Fruit fly (Drosophila melanogaster) whole organism, embryonic: ENCODE measurements around the gene CG10338.

Source experiments
- B-H1 ChIP-seq: fragments of 200-800 bp; sonication (Bioruptor generic); IDR thresholded peaks from 3 replicates; pipeline ENCODE4 v1.3.6; 2022; ENCODE audit warnings: missing biosample characterization, missing genetic modification characterization
- CG11247 ChIP-seq: fragments of 200-800 bp; sonication (Bioruptor generic); IDR thresholded peaks from 2 replicates; pipeline ENCODE4 v1.3.6; 2022; ENCODE audit warnings: missing biosample characterization, missing genetic modification characterization
- CG12104 ChIP-seq: fragments of 200-800 bp; sonication (Bioruptor generic); optimal IDR thresholded peaks from 3 replicates; lab custom pipeline; 2016; ENCODE audit warnings: missing biosample characterization, missing genetic modification characterization
- CG14441 ChIP-seq: fragments of 200-800 bp; sonication (Bioruptor generic); IDR thresholded peaks from 2 replicates; pipeline ENCODE4 v1.3.6; 2022; ENCODE audit warnings: missing biosample characterization, missing genetic modification characterization
- CG15011 ChIP-seq: fragments of 200-800 bp; sonication (Bioruptor generic); optimal IDR thresholded peaks from 3 replicates; lab custom pipeline; 2018; ENCODE audit warnings: missing biosample characterization, mild to moderate bottlenecking, missing genetic modification characterization
- CG17385 ChIP-seq: fragments of 200-800 bp; sonication (Bioruptor generic); optimal IDR thresholded peaks from 3 replicates; lab custom pipeline; 2018; ENCODE audit warnings: missing biosample characterization, mild to moderate bottlenecking, missing genetic modification characterization
- CG17912 ChIP-seq: fragments of 200-800 bp; sonication (Bioruptor generic); optimal IDR thresholded peaks from 2 replicates; lab custom pipeline; 2018; ENCODE audit warnings: missing biosample characterization, mild to moderate bottlenecking, missing genetic modification characterization
- CG1832 ChIP-seq: fragments of 200-800 bp; sonication (Bioruptor generic); optimal IDR thresholded peaks from 2 replicates; lab custom pipeline; 2017; ENCODE audit warnings: missing biosample characterization, mild to moderate bottlenecking, missing genetic modification characterization, inconsistent platforms
- CG18619 ChIP-seq: fragments of 200-800 bp; sonication (Bioruptor generic); optimal IDR thresholded peaks from 3 replicates; lab custom pipeline; 2017; ENCODE audit warnings: missing biosample characterization, mild to moderate bottlenecking, missing genetic modification characterization
- CG2120 ChIP-seq: fragments of 200-800 bp; sonication (Bioruptor generic); optimal IDR thresholded peaks from 3 replicates; lab custom pipeline; 2016; ENCODE audit warnings: missing biosample characterization, missing genetic modification characterization
- CG2678 ChIP-seq: fragments of 200-800 bp; sonication (Bioruptor generic); optimal IDR thresholded peaks from 3 replicates; lab custom pipeline; 2019; ENCODE audit warnings: missing biosample characterization, mild to moderate bottlenecking, missing genetic modification characterization, moderate library complexity
- CG3726 ChIP-seq: fragments of 200-800 bp; sonication (Bioruptor generic); IDR thresholded peaks from 3 replicates; pipeline ENCODE4, ENCODE4 v1.3.6; 2022; ENCODE audit warnings: missing biosample characterization, missing genetic modification characterization
- CG42726 ChIP-seq: fragments of 200-800 bp; sonication (Bioruptor generic); IDR thresholded peaks from 2 replicates; pipeline ENCODE4 v1.3.6; 2022; ENCODE audit warnings: missing biosample characterization, missing genetic modification characterization; ENCODE audit not compliant: partially characterized antibody
- CG4424 ChIP-seq: fragments of 200-800 bp; sonication (Bioruptor generic); optimal IDR thresholded peaks from 3 replicates; lab custom pipeline; 2016; ENCODE audit warnings: missing biosample characterization, missing genetic modification characterization
- CG6654 ChIP-seq: fragments of 200-800 bp; sonication (Bioruptor generic); optimal IDR thresholded peaks from 2 replicates; lab custom pipeline; 2017; ENCODE audit warnings: missing biosample characterization, mild to moderate bottlenecking, missing genetic modification characterization
- CG7745 ChIP-seq: fragments of 200-800 bp; sonication (Bioruptor generic); optimal IDR thresholded peaks from 2 replicates; lab custom pipeline; 2018; ENCODE audit warnings: missing biosample characterization, mild to moderate bottlenecking, missing genetic modification characterization, moderate library complexity
- CG7786 ChIP-seq: fragments of 200-800 bp; sonication (Bioruptor generic); optimal IDR thresholded peaks from 2 replicates; lab custom pipeline; 2016; ENCODE audit warnings: missing biosample characterization, missing genetic modification characterization
- CG9215 ChIP-seq: fragments of 200-800 bp; sonication (Bioruptor generic); IDR thresholded peaks from 2 replicates; pipeline ENCODE4 v1.3.6; 2022; ENCODE audit warnings: missing biosample characterization, missing genetic modification characterization
- CG9437 ChIP-seq: fragments of 200-800 bp; sonication (Bioruptor generic); optimal IDR thresholded peaks from 2 replicates; lab custom pipeline; 2018; ENCODE audit warnings: missing biosample characterization, mild to moderate bottlenecking, missing genetic modification characterization
- CG9727 ChIP-seq: fragments of 200-800 bp; sonication (Bioruptor generic); optimal IDR thresholded peaks from 3 replicates; lab custom pipeline; 2017; ENCODE audit warnings: missing biosample characterization, mild to moderate bottlenecking, missing genetic modification characterization
- CG9817 ChIP-seq: fragments of 200-800 bp; sonication (Bioruptor generic); optimal IDR thresholded peaks from 2 replicates; lab custom pipeline; 2018; ENCODE audit warnings: missing biosample characterization, mild to moderate bottlenecking, missing genetic modification characterization, moderate library complexity
- CG9932 ChIP-seq: fragments of 200-800 bp; sonication (Bioruptor generic); IDR thresholded peaks from 2 replicates; pipeline ENCODE4 v1.3.6; 2022; ENCODE audit warnings: missing biosample characterization, missing genetic modification characterization
- CoRest ChIP-seq: fragments of 200-800 bp; sonication (Bioruptor generic); optimal IDR thresholded peaks from 3 replicates; lab custom pipeline; 2018; ENCODE audit warnings: missing biosample characterization, mild to moderate bottlenecking, missing genetic modification characterization, moderate library complexity
- E2f2 ChIP-seq: fragments of 200-800 bp; sonication (Bioruptor generic); IDR thresholded peaks from 2 replicates; pipeline ENCODE4 v1.3.6; 2022; ENCODE audit warnings: missing biosample characterization, missing genetic modification characterization
- Fer1 ChIP-seq: fragments of 200-800 bp; sonication (Bioruptor generic); optimal IDR thresholded peaks from 2 replicates; lab custom pipeline; 2017; ENCODE audit warnings: missing biosample characterization, mild to moderate bottlenecking, missing genetic modification characterization
- Hsf ChIP-seq: fragments of 200-800 bp; sonication (Bioruptor generic); optimal IDR thresholded peaks from 3 replicates; lab custom pipeline; 2016; ENCODE audit warnings: missing biosample characterization, missing genetic modification characterization
- NfI ChIP-seq: fragments of 200-800 bp; sonication (Bioruptor generic); optimal IDR thresholded peaks from 3 replicates; lab custom pipeline; 2018; ENCODE audit warnings: missing biosample characterization, mild to moderate bottlenecking, missing genetic modification characterization, moderate library complexity
- Ptx1 ChIP-seq: fragments of 200-800 bp; sonication (Bioruptor generic); IDR thresholded peaks from 2 replicates; pipeline ENCODE4 v1.3.6; 2022; ENCODE audit warnings: missing biosample characterization, missing genetic modification characterization
- Xbp1 ChIP-seq: fragments of 200-800 bp; sonication (Bioruptor generic); optimal IDR thresholded peaks from 3 replicates; lab custom pipeline; 2016; ENCODE audit warnings: missing biosample characterization, mild to moderate bottlenecking, missing genetic modification characterization
- disco-r ChIP-seq: fragments of 200-800 bp; sonication (Bioruptor generic); optimal IDR thresholded peaks from 2 replicates; lab custom pipeline; 2016; ENCODE audit warnings: missing biosample characterization, missing genetic modification characterization
- ind ChIP-seq: fragments of 200-800 bp; sonication (Bioruptor generic); optimal IDR thresholded peaks from 3 replicates; lab custom pipeline; 2016; ENCODE audit warnings: missing biosample characterization, missing genetic modification characterization
- lab ChIP-seq: fragments of 200-800 bp; sonication (Bioruptor generic); optimal IDR thresholded peaks from 3 replicates; lab custom pipeline; 2017; ENCODE audit warnings: missing biosample characterization, missing genetic modification characterization, mild to moderate bottlenecking, moderate library complexity, missing genetic modification reagents
- lilli ChIP-seq: fragments of 200-800 bp; sonication (Bioruptor generic); optimal IDR thresholded peaks from 3 replicates; lab custom pipeline; 2016; ENCODE audit warnings: missing biosample characterization, missing genetic modification characterization
- lmd ChIP-seq: fragments of 200-800 bp; sonication (Bioruptor generic); IDR thresholded peaks from 2 replicates; pipeline ENCODE4 v1.3.6; 2022; ENCODE audit warnings: missing biosample characterization, missing genetic modification characterization
- mam ChIP-seq: fragments of 200-800 bp; sonication (Bioruptor generic); optimal IDR thresholded peaks from 3 replicates; lab custom pipeline; 2016; ENCODE audit warnings: missing biosample characterization, missing genetic modification characterization
- nmo ChIP-seq: fragments of 200-800 bp; sonication (Bioruptor generic); optimal IDR thresholded peaks from 2 replicates; lab custom pipeline; 2018; ENCODE audit warnings: missing biosample characterization, mild to moderate bottlenecking, missing genetic modification characterization, moderate library complexity
- otp ChIP-seq: fragments of 200-800 bp; sonication (Bioruptor generic); IDR thresholded peaks from 3 replicates; pipeline ENCODE4, ENCODE4 v1.3.6; 2022; ENCODE audit warnings: missing biosample characterization, missing genetic modification characterization
- phol ChIP-seq: fragments of 200-800 bp; sonication (Bioruptor generic); optimal IDR thresholded peaks from 3 replicates; lab custom pipeline; 2018; ENCODE audit warnings: missing biosample characterization, mild to moderate bottlenecking, missing genetic modification characterization, moderate library complexity
- ranshi ChIP-seq: fragments of 200-800 bp; sonication (Bioruptor generic); IDR thresholded peaks from 2 replicates; pipeline ENCODE4 v1.3.6; 2022; ENCODE audit warnings: missing biosample characterization, missing genetic modification characterization
- row ChIP-seq: fragments of 200-800 bp; sonication (Bioruptor generic); IDR thresholded peaks from 3 replicates; pipeline ENCODE4 v1.3.6; 2022; ENCODE audit warnings: missing biosample characterization, missing genetic modification characterization
- slbo ChIP-seq: fragments of 200-800 bp; sonication (Bioruptor generic); IDR thresholded peaks from 2 replicates; pipeline ENCODE4 v1.3.6; 2022; ENCODE audit warnings: missing biosample characterization, missing genetic modification characterization
- sug ChIP-seq: fragments of 200-800 bp; optimal IDR thresholded peaks from 2 replicates; lab custom pipeline; 2019; ENCODE audit warnings: missing biosample characterization, mild to moderate bottlenecking, missing genetic modification characterization, moderate library complexity
- twi ChIP-seq: fragments of 200-800 bp; optimal IDR thresholded peaks from 2 replicates; lab custom pipeline; 2019; ENCODE audit warnings: missing biosample characterization, mild to moderate bottlenecking, missing genetic modification characterization, moderate library complexity
- vvl ChIP-seq: fragments of 200-800 bp; sonication (Bioruptor generic); IDR thresholded peaks from 2 replicates; pipeline ENCODE4 v1.3.6; 2022; ENCODE audit warnings: missing biosample characterization, missing genetic modification characterization
- wdn ChIP-seq: fragments of 200-800 bp; sonication (Bioruptor generic); IDR thresholded peaks from 2 replicates; pipeline ENCODE4 v1.3.6; 2022; ENCODE audit warnings: missing biosample characterization, missing genetic modification characterization

CG10338 gene

dm6 chr2L:18676948-18677820 lies 18.3 kb upstream of the CG10338 start, which contains the start of the genes Mst36Fa and CG31751 (continued):
- peak; percentile 74 for TF ChIP-seq CG9817 (tag; lab: Kevin White, UChicago)
- peak; percentile 77 for TF ChIP-seq disco-r (GFP tag; lab: Kevin White, UChicago)

DNA sequence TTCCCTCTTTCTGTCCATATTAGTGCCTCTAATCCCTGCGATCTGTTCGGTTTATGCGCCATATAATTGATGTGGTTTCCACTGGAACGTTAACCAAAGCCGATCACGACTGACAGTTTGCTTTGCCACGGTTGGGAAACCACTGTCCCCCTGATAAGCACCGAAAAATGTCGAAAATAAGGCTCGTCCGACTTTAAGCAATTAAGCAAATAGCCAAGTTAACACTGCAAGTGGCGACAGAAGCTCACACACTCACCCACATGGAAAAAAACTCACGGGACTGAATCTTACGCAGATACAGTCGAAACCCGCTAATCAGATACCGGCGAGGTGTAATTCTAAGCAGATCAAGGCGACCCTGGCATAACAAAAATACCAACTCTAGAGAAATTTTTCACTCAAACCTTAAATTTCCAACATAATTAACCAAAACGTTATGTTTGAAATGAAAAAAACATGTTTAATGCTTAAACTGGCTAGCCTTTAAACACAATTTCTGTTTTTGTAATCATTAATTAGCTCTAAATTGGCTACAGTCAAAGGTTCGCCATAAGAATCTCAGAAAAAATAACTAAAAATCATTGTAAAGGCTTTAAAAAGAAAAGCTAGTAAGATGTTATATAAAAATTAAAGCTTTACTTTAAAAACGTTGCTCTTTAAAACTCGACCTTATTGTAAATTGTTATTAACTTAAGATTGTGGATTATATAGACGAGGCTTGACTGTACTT lies 17.4 kb upstream of the CG10338 start:
- TF ChIP-seq slbo (GFP tag; lab: Robert Waterston, UW) (peak; percentile 31), CG9727 (peak; percentile 22), sug (tag; lab: Kevin White, UChicago) (no peak), CG7786 (GFP tag; lab: Kevin White, UChicago) (peak; percentile 33), otp (GFP tag; lab: Robert Waterston, UW) (0 out of 3 replicates have a peak, but pooled peaks have one; percentile 4), lilli (GFP tag; lab: Kevin White, UChicago) (peak; percentile 20), CG9215 (GFP tag; lab: Robert Waterston, UW) (peak; percentile 7; the same call in 1 of the 2 replicates), lab (GFP tag; lab: Kevin White, UChicago) (no peak), lmd (GFP tag; lab: Robert Waterston, UW) (peak; percentile 7; the same call in 1 of the 2 replicates), row (GFP tag; lab: Robert Waterston, UW) (peak; percentile 50; the same call in 2 of the 3 replicates), E2f2 (GFP tag; lab: Robert Waterston, UW) (0 out of 2 replicates have a peak, but pooled peaks have one; percentile 5), CG12104 (GFP tag; lab: Kevin White, UChicago) (peak; percentile 5), CG1832 (GFP tag; lab: Kevin White, UChicago) (no peak), CG15011 (GFP tag; lab: Kevin White, UChicago) (peak; percentile 12), CG17912 (GFP tag; lab: Kevin White, UChicago) (no peak), CG2678 (tag; lab: Kevin White, UChicago) (no peak), mam (GFP tag; lab: Kevin White, UChicago) (peak; percentile 28), phol (tag; lab: Kevin White, UChicago) (peak; percentile 13), CG14441 (GFP tag; lab: Robert Waterston, UW) (0 out of 2 replicates have a peak, but pooled peaks have one; percentile 10), B-H1 (GFP tag; lab: Robert Waterston, UW) (no peak), CG9437 (GFP tag; lab: Kevin White, UChicago) (peak; percentile 48), twi (tag; lab: Kevin White, UChicago) (no peak), Hsf (GFP tag; lab: Kevin White, UChicago) (peak; percentile 2), ranshi (GFP tag; lab: Robert Waterston, UW) (0 out of 2 replicates have a peak, but pooled peaks have one; percentile 31), CG17385 (GFP tag; lab: Kevin White, UChicago) (peak; percentile 20), wdn (GFP tag; lab: Robert Waterston, UW) (no peak), Fer1 (peak; percentile 42), CG4424 (GFP tag; lab: Kevin White, UChicago) (no peak), CG7745 (tag; lab: Kevin White, UChicago) (no peak), CG18619 (peak; percentile 9), NfI (GFP tag; lab: Kevin White, UChicago) (peak; percentile 33), CG9932 (GFP tag; lab: Robert Waterston, UW) (0 out of 2 replicates have a peak, but pooled peaks have one; percentile 23), vvl (GFP tag; lab: Robert Waterston, UW) (0 out of 2 replicates have a peak, but pooled peaks have one; percentile 6), nmo (peak; percentile 12), CG11247 (no peak), Xbp1 (GFP tag; lab: Kevin White, UChicago) (peak; percentile 17), CG3726 (GFP tag; lab: Robert Waterston, UW) (0 out of 3 replicates have a peak, but pooled peaks have one; percentile 8), CG42726 (no peak), CG6654 (GFP tag; lab: Kevin White, UChicago) (peak; percentile 4), ind (GFP tag; lab: Kevin White, UChicago) (peak; percentile 3), CoRest (tag; lab: Kevin White, UChicago) (peak; percentile 49), CG2120 (GFP tag; lab: Kevin White, UChicago) (peak; percentile 53), Ptx1 (peak; percentile 43; the same call in 1 of the 2 replicates)
